Worm (Caenorhabditis elegans): Measurements from ENCODE around the gene top-2.

Gene top-2

ce11 chrII:11874674-11875198, at the start of gene top-2, which contains the start of gene npp-3:
top-2 (plus strand) TSS chrII:11875148.
npp-3 (minus strand) TSS chrII:11874788.
- TF ChIP-seq W03F9.2 (tag; optimal IDR thresholded peaks at IDR 0.05): peak; percentile 88
- TF ChIP-seq dao-5 (tag; optimal IDR thresholded peaks at IDR 0.05): no peak
- TF ChIP-seq him-1 (tag; optimal IDR thresholded peaks at IDR 0.05): peak; percentile 74

ce11 chrII:11829920-11830319, 45.0 kb upstream of the top-2 start, which contains the start of gene pes-5:
pes-5 (minus strand) TSS chrII:11830020.
- TF ChIP-seq W03F9.2 (tag; optimal IDR thresholded peaks at IDR 0.05) (no peak), dao-5 (tag; optimal IDR thresholded peaks at IDR 0.05) (no peak), him-1 (tag; optimal IDR thresholded peaks at IDR 0.05) (no peak)

- TF ChIP-seq W03F9.2 (tag; optimal IDR thresholded peaks at IDR 0.05): no peak
Observed at ce11 chrII:11830601-11831000, 44.3 kb upstream of the top-2 start.

- no peak for TF ChIP-seq W03F9.2 (tag; optimal IDR thresholded peaks at IDR 0.05)
- no peak for TF ChIP-seq dao-5 (tag; optimal IDR thresholded peaks at IDR 0.05)
- no peak for TF ChIP-seq him-1 (tag; optimal IDR thresholded peaks at IDR 0.05)
Observed at ce11 chrII:11832475-11832874, 42.5 kb upstream of the top-2 start, which contains the start of gene clec-144. clec-144 (minus strand) TSS chrII:11832575.

- TF ChIP-seq dao-5 (tag; optimal IDR thresholded peaks at IDR 0.05): no peak
- no peak for TF ChIP-seq him-1 (tag; optimal IDR thresholded peaks at IDR 0.05)
- TF ChIP-seq W03F9.2 (tag; optimal IDR thresholded peaks at IDR 0.05): no peak
Observed at ce11 chrII:11835208-11835607, 39.7 kb upstream of the top-2 start, which contains the start of gene T27D12.6. T27D12.6 (plus strand) TSS chrII:11835508.

ce11 chrII:11836554-11837218, 38.3 kb upstream of the top-2 start:
- TF ChIP-seq dao-5 (tag; optimal IDR thresholded peaks at IDR 0.05): no peak
- TF ChIP-seq W03F9.2 (tag; optimal IDR thresholded peaks at IDR 0.05): no peak
- no peak for TF ChIP-seq him-1 (tag; optimal IDR thresholded peaks at IDR 0.05)

- TF ChIP-seq dao-5 (tag; optimal IDR thresholded peaks at IDR 0.05): no peak
- no peak for TF ChIP-seq W03F9.2 (tag; optimal IDR thresholded peaks at IDR 0.05)
- TF ChIP-seq him-1 (tag; optimal IDR thresholded peaks at IDR 0.05): no peak
Observed at ce11 chrII:11838353-11838752, 36.6 kb upstream of the top-2 start.

ce11 chrII:11839116-11839515, 35.8 kb upstream of the top-2 start:
- no peak for TF ChIP-seq W03F9.2 (tag; optimal IDR thresholded peaks at IDR 0.05)
- no peak for TF ChIP-seq him-1 (tag; optimal IDR thresholded peaks at IDR 0.05)
- no peak for TF ChIP-seq dao-5 (tag; optimal IDR thresholded peaks at IDR 0.05)

- TF ChIP-seq him-1 (tag; optimal IDR thresholded peaks at IDR 0.05): no peak
- TF ChIP-seq W03F9.2 (tag; optimal IDR thresholded peaks at IDR 0.05): no peak
- TF ChIP-seq dao-5 (tag; optimal IDR thresholded peaks at IDR 0.05): no peak
Observed at ce11 chrII:11841653-11842052, 33.3 kb upstream of the top-2 start.

- no peak for TF ChIP-seq dao-5 (tag; optimal IDR thresholded peaks at IDR 0.05)
- TF ChIP-seq W03F9.2 (tag; optimal IDR thresholded peaks at IDR 0.05): no peak
- TF ChIP-seq him-1 (tag; optimal IDR thresholded peaks at IDR 0.05): no peak
Observed at ce11 chrII:11842317-11842716, 32.6 kb upstream of the top-2 start, which contains the start of gene T27D12.1. T27D12.1 (plus strand) TSS chrII:11842617.

- TF ChIP-seq dao-5 (tag; optimal IDR thresholded peaks at IDR 0.05) (no peak), W03F9.2 (tag; optimal IDR thresholded peaks at IDR 0.05) (no peak), him-1 (tag; optimal IDR thresholded peaks at IDR 0.05) (no peak)
Observed at ce11 chrII:11842766-11843165, 32.2 kb upstream of the top-2 start.

- TF ChIP-seq dao-5 (tag; optimal IDR thresholded peaks at IDR 0.05) (no peak), W03F9.2 (tag; optimal IDR thresholded peaks at IDR 0.05) (no peak), him-1 (tag; optimal IDR thresholded peaks at IDR 0.05) (no peak)
Observed at ce11 chrII:11843441-11843840, 31.5 kb upstream of the top-2 start.

- TF ChIP-seq him-1 (tag; optimal IDR thresholded peaks at IDR 0.05) (no peak), dao-5 (tag; optimal IDR thresholded peaks at IDR 0.05) (no peak)
Observed at ce11 chrII:11844072-11844471, 30.9 kb upstream of the top-2 start.

ce11 chrII:11844984-11845383, 30.0 kb upstream of the top-2 start:
- no peak for TF ChIP-seq dao-5 (tag; optimal IDR thresholded peaks at IDR 0.05)
- TF ChIP-seq W03F9.2 (tag; optimal IDR thresholded peaks at IDR 0.05): no peak
- no peak for TF ChIP-seq him-1 (tag; optimal IDR thresholded peaks at IDR 0.05)

- TF ChIP-seq dao-5 (tag; optimal IDR thresholded peaks at IDR 0.05) (no peak), W03F9.2 (tag; optimal IDR thresholded peaks at IDR 0.05) (no peak), him-1 (tag; optimal IDR thresholded peaks at IDR 0.05) (no peak)
Observed at ce11 chrII:11845954-11846353, 29.0 kb upstream of the top-2 start.
